Worm (Caenorhabditis elegans): ENCODE measurements around the gene T28C6.7.

- TF ChIP-seq lsy-2 (tag; optimal IDR thresholded peaks at IDR 0.05) (no peak), unc-62 (GFP tag; optimal IDR thresholded peaks at IDR 0.05) (no peak), elt-1 (tag; optimal IDR thresholded peaks at IDR 0.05; ENCODE audit: borderline replicate concordance, insufficient read depth) (no peak), snpc-4 (tag; optimal IDR thresholded peaks at IDR 0.05) (no peak), ceh-83 (GFP tag; optimal IDR thresholded peaks at IDR 0.05) (no peak), nhr-2 (tag; optimal IDR thresholded peaks at IDR 0.05) (no peak)
Observed at ce11 chrIV:8790144-8790543, 37.5 kb upstream of the T28C6.7 start, which contains the start of gene sru-35.
